Fruit fly (Drosophila melanogaster) whole organism, prepupa: ENCODE measurements around the gene Ogdh.
"Not testable (repeated sequence)": the region's sequence is repeated elsewhere in the genome, so short reads cannot be mapped to it uniquely, and the experiment has no call there.

Experiments used
- Blimp-1 ChIP-seq: fragments of 200-800 bp; sonication (Bioruptor generic); optimal IDR thresholded peaks from 3 replicates; lab custom pipeline; 2017; ENCODE audit warnings: missing biosample characterization, missing genetic modification characterization, mild to moderate bottlenecking, moderate library complexity, missing genetic modification reagents
- CG10631 ChIP-seq: fragments of 200-800 bp; sonication (Bioruptor generic); optimal IDR thresholded peaks from 2 replicates; lab custom pipeline; 2016; ENCODE audit warnings: missing biosample characterization, missing genetic modification characterization
- CG10669 ChIP-seq: fragments of 200-800 bp; sonication (Bioruptor generic); optimal IDR thresholded peaks from 3 replicates; lab custom pipeline; 2018; ENCODE audit warnings: missing biosample characterization, mild to moderate bottlenecking, missing genetic modification characterization, moderate library complexity
- CG11762 ChIP-seq: fragments of 200-800 bp; sonication (Bioruptor generic); optimal IDR thresholded peaks from 3 replicates; lab custom pipeline; 2016; ENCODE audit warnings: missing biosample characterization, missing genetic modification characterization; ENCODE audit not compliant: insufficient read depth
- CG11902 ChIP-seq: fragments of 200-800 bp; sonication (Bioruptor generic); optimal IDR thresholded peaks from 3 replicates; lab custom pipeline; 2016; ENCODE audit warnings: missing biosample characterization, missing genetic modification characterization
- CG16779 ChIP-seq: fragments of 200-800 bp; sonication (Bioruptor generic); optimal IDR thresholded peaks from 3 replicates; lab custom pipeline; 2017; ENCODE audit warnings: missing biosample characterization, mild to moderate bottlenecking, missing genetic modification characterization
- CG3032 ChIP-seq: fragments of 200-800 bp; optimal IDR thresholded peaks from 2 replicates; lab custom pipeline; 2019; ENCODE audit warnings: missing biosample characterization, mild to moderate bottlenecking, missing genetic modification characterization, moderate library complexity
- CG31627 ChIP-seq: fragments of 200-800 bp; sonication (Bioruptor generic); optimal IDR thresholded peaks from 3 replicates; lab custom pipeline; 2016; ENCODE audit warnings: missing biosample characterization, missing genetic modification characterization
- CG34406 ChIP-seq: fragments of 200-800 bp; sonication (Bioruptor generic); optimal IDR thresholded peaks from 3 replicates; lab custom pipeline; 2016; ENCODE audit warnings: missing biosample characterization, missing genetic modification characterization
- CG4318 ChIP-seq: fragments of 200-800 bp; sonication (Bioruptor generic); optimal IDR thresholded peaks from 3 replicates; lab custom pipeline; 2017; ENCODE audit warnings: missing biosample characterization, mild to moderate bottlenecking, missing genetic modification characterization
- CG6163 ChIP-seq: fragments of 200-800 bp; sonication (Bioruptor generic); IDR thresholded peaks from 3 replicates; pipeline ENCODE4 v1.3.6; 2022; ENCODE audit warnings: missing biosample characterization, missing genetic modification characterization
- CG6808 ChIP-seq: fragments of 200-800 bp; sonication (Bioruptor generic); optimal IDR thresholded peaks from 3 replicates; lab custom pipeline; 2017; ENCODE audit warnings: missing biosample characterization, missing genetic modification characterization, mild to moderate bottlenecking, moderate library complexity, missing genetic modification reagents
- CG6854 ChIP-seq: fragments of 200-800 bp; sonication (Bioruptor generic); optimal IDR thresholded peaks from 2 replicates; lab custom pipeline; 2017; ENCODE audit warnings: missing biosample characterization, mild to moderate bottlenecking, missing genetic modification characterization
- CG7368 ChIP-seq: fragments of 200-800 bp; sonication (Bioruptor generic); optimal IDR thresholded peaks from 3 replicates; lab custom pipeline; 2016; ENCODE audit warnings: missing biosample characterization, missing genetic modification characterization
- CG8119 ChIP-seq: fragments of 200-800 bp; sonication (Bioruptor generic); IDR thresholded peaks from 3 replicates; pipeline ENCODE4 v1.3.6; 2022; ENCODE audit warnings: missing biosample characterization, missing genetic modification characterization
- CG8632 ChIP-seq: fragments of 200-800 bp; sonication (Bioruptor generic); optimal IDR thresholded peaks from 3 replicates; lab custom pipeline; 2016; ENCODE audit warnings: missing biosample characterization, missing genetic modification characterization
- CG9139 ChIP-seq: fragments of 200-800 bp; sonication (Bioruptor generic); optimal IDR thresholded peaks from 3 replicates; lab custom pipeline; 2017; ENCODE audit warnings: missing biosample characterization, mild to moderate bottlenecking, missing genetic modification characterization
- Eip75B ChIP-seq: fragments of 200-800 bp; sonication (Bioruptor generic); optimal IDR thresholded peaks from 3 replicates; lab custom pipeline; 2016; ENCODE audit warnings: missing biosample characterization, missing genetic modification characterization
- Eip78C ChIP-seq: fragments of 200-800 bp; sonication (Bioruptor generic); peaks from one replicate; lab custom pipeline; 2016; ENCODE audit warnings: missing biosample characterization, missing genetic modification characterization
- Eip93F ChIP-seq: fragments of 200-800 bp; sonication (Bioruptor generic); optimal IDR thresholded peaks from 2 replicates; lab custom pipeline; 2016; ENCODE audit warnings: missing biosample characterization, mild to moderate bottlenecking, missing genetic modification characterization
- Ets21C ChIP-seq: fragments of 200-800 bp; sonication (Bioruptor generic); optimal IDR thresholded peaks from 3 replicates; lab custom pipeline; 2016; ENCODE audit warnings: missing biosample characterization, missing genetic modification characterization
- Hr38 ChIP-seq: sonication (Bioruptor generic); optimal IDR thresholded peaks from 2 replicates; lab custom pipeline; 2016; ENCODE audit warnings: missing biosample characterization, missing genetic modification characterization
- Lpt ChIP-seq: fragments of 200-800 bp; sonication (Bioruptor generic); optimal IDR thresholded peaks from 3 replicates; lab custom pipeline; 2016; ENCODE audit warnings: missing biosample characterization, missing genetic modification characterization
- Met ChIP-seq: fragments of 200-800 bp; sonication (Bioruptor generic); optimal IDR thresholded peaks from 3 replicates; lab custom pipeline; 2016; ENCODE audit warnings: missing biosample characterization, missing genetic modification characterization
- OdsH ChIP-seq: fragments of 200-800 bp; sonication (Bioruptor generic); optimal IDR thresholded peaks from 3 replicates; lab custom pipeline; 2016; ENCODE audit warnings: missing biosample characterization, missing genetic modification characterization
- Smox ChIP-seq: fragments of 200-800 bp; sonication (Bioruptor generic); optimal IDR thresholded peaks from 3 replicates; lab custom pipeline; 2016; ENCODE audit warnings: missing biosample characterization, missing genetic modification characterization
- Sox14 ChIP-seq: fragments of 200-800 bp; sonication (Bioruptor generic); optimal IDR thresholded peaks from 3 replicates; lab custom pipeline; 2016; ENCODE audit warnings: missing biosample characterization, missing genetic modification characterization
- acj6 ChIP-seq: fragments of 200-800 bp; sonication (Bioruptor generic); optimal IDR thresholded peaks from 3 replicates; lab custom pipeline; 2016; ENCODE audit warnings: missing biosample characterization, missing genetic modification characterization
- esn ChIP-seq: fragments of 200-800 bp; sonication (Bioruptor generic); optimal IDR thresholded peaks from 2 replicates; lab custom pipeline; 2016; ENCODE audit warnings: missing biosample characterization, mild to moderate bottlenecking, missing genetic modification characterization, moderate library complexity
- fd59A ChIP-seq: fragments of 200-800 bp; sonication (Bioruptor generic); optimal IDR thresholded peaks from 2 replicates; lab custom pipeline; 2017; ENCODE audit warnings: missing biosample characterization, mild to moderate bottlenecking, missing genetic modification characterization, missing genetic modification reagents
- fd85E ChIP-seq: fragments of 200-800 bp; sonication (Bioruptor generic); optimal IDR thresholded peaks from 3 replicates; lab custom pipeline; 2016; ENCODE audit warnings: missing biosample characterization, missing genetic modification characterization
- fkh ChIP-seq: fragments of 200-800 bp; sonication (Bioruptor generic); optimal IDR thresholded peaks from 3 replicates; lab custom pipeline; 2017; ENCODE audit warnings: missing biosample characterization, mild to moderate bottlenecking, missing genetic modification characterization, moderate library complexity
- lz ChIP-seq: fragments of 200-800 bp; sonication (Bioruptor generic); optimal IDR thresholded peaks from 3 replicates; lab custom pipeline; 2016; ENCODE audit warnings: missing biosample characterization, missing genetic modification characterization
- net ChIP-seq: fragments of 200-800 bp; sonication (Bioruptor generic); optimal IDR thresholded peaks from 3 replicates; lab custom pipeline; 2016; ENCODE audit warnings: missing biosample characterization, missing genetic modification characterization
- salr ChIP-seq, 2 experiments: fragments of 200-800 bp; sonication (Bioruptor generic); optimal IDR thresholded peaks; 3 replicates each; lab custom pipeline; 2016 to 2018; ENCODE audit warnings: missing biosample characterization in 2 of 2, missing genetic modification characterization in 2 of 2, mild to moderate bottlenecking in 1 of 2
- ss ChIP-seq, 2 experiments: fragments of 200-800 bp; sonication (Bioruptor generic); optimal IDR thresholded peaks; 2 replicates in 1 of 2; 3 replicates in 1 of 2; lab custom pipeline; 2017 to 2018; ENCODE audit warnings: mild to moderate bottlenecking in 2 of 2, missing biosample characterization in 2 of 2, missing genetic modification characterization in 2 of 2, moderate library complexity in 1 of 2
- topi ChIP-seq: fragments of 200-800 bp; sonication (Bioruptor generic); optimal IDR thresholded peaks from 3 replicates; lab custom pipeline; 2016; ENCODE audit warnings: missing biosample characterization, missing genetic modification characterization
- vri ChIP-seq: fragments of 200-800 bp; sonication (Bioruptor generic); optimal IDR thresholded peaks from 3 replicates; lab custom pipeline; 2016; ENCODE audit warnings: missing biosample characterization, mild to moderate bottlenecking, missing genetic modification characterization

Ogdh gene

DNA sequence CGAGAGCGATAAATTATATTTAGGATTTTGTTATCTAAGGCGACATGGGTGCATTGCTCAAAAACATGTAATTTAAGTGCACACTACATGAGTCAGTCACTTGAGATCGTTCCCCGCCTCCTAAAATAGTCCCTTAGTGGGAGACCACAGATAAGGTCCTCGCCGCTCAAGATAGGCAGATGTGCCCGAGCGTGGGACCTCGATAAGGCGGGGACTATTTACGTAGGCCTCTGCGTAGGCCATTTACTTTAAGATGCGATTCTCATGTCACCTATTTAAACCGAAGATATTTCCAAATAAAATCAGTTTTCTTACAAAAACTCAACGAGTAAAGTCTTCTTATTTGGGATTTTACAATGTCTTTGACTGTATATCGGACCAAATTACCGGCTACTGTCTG lies at the start of gene Ogdh:
TSS of gene Ogdh (plus strand) at position 301 of the 400 bp plus-strand sequence.
- not testable (repeated sequence) for TF ChIP-seq CG8119 (GFP tag; lab: Robert Waterston, UW); fd85E (GFP tag; lab: Kevin White, UChicago); CG10669 (GFP tag; lab: Kevin White, UChicago)

DNA sequence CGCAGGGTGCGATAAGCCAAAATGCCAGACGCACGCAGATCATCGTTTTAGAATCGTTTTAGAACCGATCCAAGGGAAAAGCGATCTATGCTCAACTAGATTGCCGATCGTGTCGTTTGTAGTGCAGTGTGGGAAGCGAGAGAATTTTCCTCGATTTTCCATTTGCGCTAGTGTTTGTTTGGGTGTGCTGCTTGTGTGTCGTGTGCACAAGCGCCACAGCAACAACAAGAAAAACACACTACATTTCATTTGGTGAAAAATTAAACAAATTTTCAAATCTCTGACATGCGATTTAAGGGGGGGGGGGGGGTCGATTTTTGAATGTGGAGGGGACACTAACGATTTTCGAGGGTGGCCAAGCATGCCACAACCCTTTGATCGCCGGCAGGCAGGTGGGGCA lies 44.2 kb upstream of the Ogdh start:
- TF ChIP-seq CG8632 (GFP tag; lab: Kevin White, UChicago) (no peak), acj6 (GFP tag; lab: Kevin White, UChicago) (no peak), Met (GFP tag; lab: Kevin White, UChicago) (no peak), Hr38 (no peak)

DNA sequence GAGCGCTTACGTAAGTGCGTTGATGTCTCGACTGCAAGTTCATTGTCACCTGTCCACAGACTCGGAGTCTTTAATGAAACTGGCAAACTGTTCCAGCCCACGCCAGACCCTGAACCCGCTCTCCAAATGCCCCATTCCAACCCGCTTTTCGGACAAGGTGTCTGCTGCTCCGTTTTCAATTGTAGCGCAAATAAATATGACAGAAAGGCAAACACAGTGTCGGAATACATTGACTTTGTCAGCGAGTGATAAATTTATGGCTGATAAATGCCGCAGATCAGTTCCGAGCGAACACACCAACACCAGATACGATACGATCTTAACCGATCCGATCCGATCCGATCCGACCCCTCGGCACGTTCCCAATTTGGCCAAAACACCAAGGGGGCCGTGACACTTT lies 40.5 kb upstream of the Ogdh start:
- TF ChIP-seq Ets21C (GFP tag; lab: Kevin White, UChicago) (no peak), net (GFP tag; lab: Kevin White, UChicago) (no peak), Blimp-1 (no peak), CG10669 (GFP tag; lab: Kevin White, UChicago) (no peak), fd85E (GFP tag; lab: Kevin White, UChicago) (no peak), esn (no peak), Lpt (no peak), OdsH (GFP tag; lab: Kevin White, UChicago) (no peak), fkh (GFP tag; lab: Kevin White, UChicago) (peak; percentile 59), CG4318 (no peak), CG16779 (tag; lab: Kevin White, UChicago) (no peak), lz (GFP tag; lab: Kevin White, UChicago) (no peak), Eip75B (GFP tag; lab: Kevin White, UChicago) (no peak), Sox14 (GFP tag; lab: Kevin White, UChicago) (no peak), acj6 (GFP tag; lab: Kevin White, UChicago) (no peak), CG9139 (GFP tag; lab: Kevin White, UChicago) (no peak), CG6854 (no peak), fd59A (GFP tag; lab: Kevin White, UChicago) (no peak), ss (GFP tag; optimal IDR thresholded peaks at IDR 0.05; lab: Kevin White, UChicago) (peak in 1 of 2 experiments; percentile 6), Smox (no peak), CG10631 (GFP tag; lab: Kevin White, UChicago) (no peak), salr (GFP tag; optimal IDR thresholded peaks at IDR 0.05; lab: Kevin White, UChicago) (no peak), CG11762 (GFP tag; lab: Kevin White, UChicago) (no peak), CG8632 (GFP tag; lab: Kevin White, UChicago) (no peak), CG7368 (GFP tag; lab: Kevin White, UChicago) (peak; percentile 18), Eip78C (GFP tag; lab: Kevin White, UChicago) (peak; percentile 55), CG3032 (tag; lab: Kevin White, UChicago) (no peak), topi (GFP tag; lab: Kevin White, UChicago) (no peak), CG11902 (GFP tag; lab: Kevin White, UChicago) (no peak), CG31627 (GFP tag; lab: Kevin White, UChicago) (no peak), CG6163 (GFP tag; lab: Robert Waterston, UW) (no peak), CG34406 (no peak), Eip93F (GFP tag; lab: Kevin White, UChicago) (no peak), vri (GFP tag; lab: Kevin White, UChicago) (peak; percentile 70), CG6808 (GFP tag; lab: Kevin White, UChicago) (peak; percentile 5)
- TF ChIP-seq, all 60 proteins: peak for 6
